Worm (Caenorhabditis elegans): ENCODE results near the gene W06F12.2.

DNA sequence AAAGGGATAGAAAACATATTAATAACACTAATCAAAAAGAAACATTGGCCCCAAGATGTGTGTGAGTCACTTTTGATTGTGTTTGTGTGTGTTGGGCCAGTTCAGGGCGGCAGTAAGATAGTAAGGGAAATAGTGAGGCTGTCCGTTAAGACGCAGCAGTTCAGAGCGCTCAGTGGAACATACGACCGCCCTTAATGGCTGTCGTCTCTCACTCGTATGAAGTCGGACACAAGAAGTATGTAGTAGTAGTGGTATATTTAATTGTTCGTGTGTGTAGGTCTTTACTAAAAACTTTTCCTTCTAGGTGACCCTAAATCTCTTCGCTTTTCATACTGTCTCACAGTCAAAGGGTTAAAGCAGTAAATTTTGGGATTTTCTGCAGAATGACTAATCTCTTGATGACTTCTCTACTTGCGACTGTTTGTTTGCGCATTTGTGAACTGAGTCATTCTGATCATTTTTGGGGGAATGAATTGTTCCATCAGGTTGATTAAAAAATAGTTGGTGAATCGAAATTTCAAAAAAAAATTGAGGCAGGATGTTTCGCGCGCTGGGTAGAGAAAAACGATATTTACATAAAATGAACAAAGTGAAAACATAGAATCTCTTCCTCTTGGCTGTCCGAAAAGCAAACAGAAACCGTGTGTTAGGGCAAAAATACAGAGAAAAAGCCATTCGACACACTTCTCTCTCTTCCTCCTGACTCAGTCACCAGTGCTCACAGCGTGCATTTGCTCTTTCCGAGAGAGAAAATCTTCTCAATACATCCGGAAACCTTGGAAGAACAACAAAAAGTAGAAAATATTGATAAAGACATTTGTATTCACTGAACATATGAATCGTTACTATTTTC, 32.0 kb upstream of the W06F12.2 start:
- TF ChIP-seq R02D3.7 (tag; optimal IDR thresholded peaks at IDR 0.05) (no peak), snpc-4 (tag; optimal IDR thresholded peaks at IDR 0.05) (no peak), nhr-77 (tag; optimal IDR thresholded peaks at IDR 0.05) (no peak), skn-1 (tag; optimal IDR thresholded peaks at IDR 0.05) (no peak), nhr-42 (GFP tag; IDR thresholded peaks at IDR 0.05) (no peak), ceh-62 (tag; optimal IDR thresholded peaks at IDR 0.05) (no peak), F49E8.2 (tag; optimal IDR thresholded peaks at IDR 0.05; ENCODE audit: borderline replicate concordance) (no peak), php-3 (GFP tag; IDR thresholded peaks at IDR 0.05) (no peak)

All from whole organism, L4 larva.